In genomic region chr3R:26566816-26567215, dm6 we compare ENCODE assay signal across 1 fruit fly cellular context.
TF ChIP-seq lines count a peak whose summit lies in the region.

No protein-coding gene starts in this region.

TF ChIP-seq in whole organism, embryonic, 481 proteins besides CTCF, POLR2A, EP300 and RAD21 (continued from another document and continues in another):
- TF ChIP-seq CG13424 (tag; optimal IDR thresholded peaks at IDR 0.05; lab: Kevin White, UChicago) (peak; percentile 27), chinmo (GFP tag; IDR thresholded peaks at IDR 0.05; lab: Robert Waterston, UW; ENCODE audit: partially characterized antibody) (peak; percentile 65; the same call in 2 of the 4 replicates), CG7372 (GFP tag; IDR thresholded peaks at IDR 0.05; lab: Robert Waterston, UW) (no peak), fd96Cb (tag; optimal IDR thresholded peaks at IDR 0.05; lab: Kevin White, UChicago) (no peak), dan (GFP tag; IDR thresholded peaks at IDR 0.05; lab: Robert Waterston, UW) (no peak), CG15696 (tag; optimal IDR thresholded peaks at IDR 0.05; lab: Kevin White, UChicago) (no peak), Sox100B (GFP tag; optimal IDR thresholded peaks at IDR 0.05; lab: Kevin White, UChicago) (no peak), ssp (GFP tag; IDR thresholded peaks at IDR 0.05; lab: Robert Waterston, UW) (no peak), CG10959 (GFP tag; IDR thresholded peaks at IDR 0.05; lab: Robert Waterston, UW) (no peak), maf-S (GFP tag; optimal IDR thresholded peaks at IDR 0.05; lab: Kevin White, UChicago) (no peak), Xrp1 (GFP tag; IDR thresholded peaks at IDR 0.05; lab: Robert Waterston, UW) (0 out of 2 replicates have a peak, but pooled peaks have one; percentile 40), CG33557 (GFP tag; optimal IDR thresholded peaks at IDR 0.05; lab: Kevin White, UChicago) (no peak), exex (tag; optimal IDR thresholded peaks at IDR 0.05; lab: Kevin White, UChicago) (peak; percentile 8), bbx (GFP tag; IDR thresholded peaks at IDR 0.05; lab: Robert Waterston, UW; ENCODE audit: partially characterized antibody) (peak; percentile 64), CG16779 (GFP tag; IDR thresholded peaks at IDR 0.05; lab: Robert Waterston, UW) (no peak; the same call in 1 of the 2 replicates), CG16813 (GFP tag; IDR thresholded peaks at IDR 0.05; lab: Robert Waterston, UW; ENCODE audit: partially characterized antibody) (peak; percentile 61), nmo (GFP tag; optimal IDR thresholded peaks at IDR 0.05; lab: Kevin White, UChicago) (no peak), CG8924 (tag; optimal IDR thresholded peaks at IDR 0.05; lab: Kevin White, UChicago) (no peak), CG3281 (GFP tag; optimal IDR thresholded peaks at IDR 0.05; lab: Kevin White, UChicago) (peak; percentile 7), CG18599 (GFP tag; optimal IDR thresholded peaks at IDR 0.05; lab: Kevin White, UChicago) (peak; percentile 31), CG13123 (GFP tag; optimal IDR thresholded peaks at IDR 0.05; lab: Kevin White, UChicago) (no peak), row (GFP tag; IDR thresholded peaks at IDR 0.05; lab: Robert Waterston, UW) (peak; percentile 50; the same call in 2 of the 3 replicates), gce (GFP tag; IDR thresholded peaks at IDR 0.05; lab: Robert Waterston, UW) (peak; percentile 57; the same call in 1 of the 3 replicates), sob (GFP tag; IDR thresholded peaks at IDR 0.05; lab: Robert Waterston, UW) (peak; percentile 60), ro (GFP tag; IDR thresholded peaks at IDR 0.05; lab: Robert Waterston, UW) (no peak), Dll (GFP tag; IDR thresholded peaks at IDR 0.05; lab: Robert Waterston, UW; ENCODE audit: partially characterized antibody) (no peak), MESR4 (GFP tag; optimal IDR thresholded peaks at IDR 0.05; lab: Kevin White, UChicago) (no peak), CG1603 (tag; optimal IDR thresholded peaks at IDR 0.05; lab: Kevin White, UChicago) (peak; percentile 62), Oaz (GFP tag; IDR thresholded peaks at IDR 0.05; lab: Robert Waterston, UW) (no peak), h (optimal IDR thresholded peaks at IDR 0.05; lab: Kevin White, UChicago) (no peak), Bteb2 (GFP tag; optimal IDR thresholded peaks at IDR 0.05; lab: Kevin White, UChicago) (no peak), CG5245 (GFP tag; optimal IDR thresholded peaks at IDR 0.05; lab: Kevin White, UChicago) (no peak), Mad (GFP tag; optimal IDR thresholded peaks at IDR 0.05; lab: Kevin White, UChicago) (peak; percentile 27), Hand (GFP tag; optimal IDR thresholded peaks at IDR 0.05; lab: Kevin White, UChicago) (no peak), Xbp1 (GFP tag; optimal IDR thresholded peaks at IDR 0.05; lab: Kevin White, UChicago) (peak; percentile 22), grn (GFP tag; optimal IDR thresholded peaks at IDR 0.05; lab: Kevin White, UChicago) (no peak), wek (GFP tag; optimal IDR thresholded peaks at IDR 0.05; lab: Kevin White, UChicago) (no peak), eyg (GFP tag; optimal IDR thresholded peaks at IDR 0.05; lab: Kevin White, UChicago) (no peak), CG12236 (GFP tag; optimal IDR thresholded peaks at IDR 0.05; lab: Kevin White, UChicago) (peak; percentile 4), ac (GFP tag; optimal IDR thresholded peaks at IDR 0.05; lab: Kevin White, UChicago) (no peak), CG1233 (GFP tag; optimal IDR thresholded peaks at IDR 0.05; lab: Kevin White, UChicago) (no peak), zfh1 (GFP tag; IDR thresholded peaks at IDR 0.05; lab: Robert Waterston, UW) (no peak; the same call in 2 of the 3 replicates), ems (GFP tag; optimal IDR thresholded peaks at IDR 0.05; lab: Kevin White, UChicago) (no peak), CG12942 (GFP tag; optimal IDR thresholded peaks at IDR 0.05; lab: Kevin White, UChicago) (no peak), CG10366 (GFP tag; IDR thresholded peaks at IDR 0.05; lab: Robert Waterston, UW) (peak; percentile 93), eve (GFP tag; optimal IDR thresholded peaks at IDR 0.05; lab: Kevin White, UChicago) (no peak), CG18764 (GFP tag; optimal IDR thresholded peaks at IDR 0.05; lab: Kevin White, UChicago) (no peak), z (GFP tag; IDR thresholded peaks at IDR 0.05; lab: Robert Waterston, UW) (0 out of 3 replicates have a peak, but pooled peaks have one; percentile 38), ranshi (GFP tag; IDR thresholded peaks at IDR 0.05; lab: Robert Waterston, UW) (0 out of 2 replicates have a peak, but pooled peaks have one; percentile 26), CG3847 (GFP tag; IDR thresholded peaks at IDR 0.05; lab: Robert Waterston, UW) (peak; percentile 48), TFAM (GFP tag; optimal IDR thresholded peaks at IDR 0.05; lab: Kevin White, UChicago) (no peak), ap (GFP tag; IDR thresholded peaks at IDR 0.05; lab: Robert Waterston, UW) (no peak), Hr51 (GFP tag; optimal IDR thresholded peaks at IDR 0.05; lab: Kevin White, UChicago) (peak in 1 of 2 experiments; percentile 1), crol (GFP tag; IDR thresholded peaks at IDR 0.05; lab: Robert Waterston, UW) (no peak), sens-2 (GFP tag; IDR thresholded peaks at IDR 0.05; lab: Robert Waterston, UW) (no peak), Drgx (GFP tag; IDR thresholded peaks at IDR 0.05; lab: Robert Waterston, UW) (no peak), CG6272 (GFP tag; IDR thresholded peaks at IDR 0.05; lab: Robert Waterston, UW) (no peak), Taf1 (GFP tag; IDR thresholded peaks at IDR 0.05; lab: Robert Waterston, UW) (no peak), CG14441 (GFP tag; IDR thresholded peaks at IDR 0.05; lab: Robert Waterston, UW) (no peak; the same call in 1 of the 2 replicates), en (GFP tag; optimal IDR thresholded peaks at IDR 0.05; lab: Kevin White, UChicago) (no peak), Gsc (GFP tag; IDR thresholded peaks at IDR 0.05; lab: Robert Waterston, UW) (no peak), Sry-δ (GFP tag; optimal IDR thresholded peaks at IDR 0.05; lab: Kevin White, UChicago) (peak; percentile 39), CG11093 (GFP tag; IDR thresholded peaks at IDR 0.05; lab: Robert Waterston, UW) (no peak), unpg (GFP tag; optimal IDR thresholded peaks at IDR 0.05; lab: Kevin White, UChicago) (peak; percentile 4), CG4707 (GFP tag; optimal IDR thresholded peaks at IDR 0.05; lab: Kevin White, UChicago) (no peak), CG7928 (GFP tag; optimal IDR thresholded peaks at IDR 0.05; lab: Kevin White, UChicago) (no peak), YL-1 (GFP tag; optimal IDR thresholded peaks at IDR 0.05; lab: Kevin White, UChicago) (no peak), nau (GFP tag; optimal IDR thresholded peaks at IDR 0.05; lab: Kevin White, UChicago) (no peak), ato (GFP tag; IDR thresholded peaks at IDR 0.05; lab: Robert Waterston, UW; ENCODE audit: partially characterized antibody) (no peak), Bdp1 (GFP tag; optimal IDR thresholded peaks at IDR 0.05; lab: Kevin White, UChicago) (no peak), CG11696 (GFP tag; IDR thresholded peaks at IDR 0.05; lab: Robert Waterston, UW) (no peak), caup (GFP tag; optimal IDR thresholded peaks at IDR 0.05; lab: Kevin White, UChicago; ENCODE audit: severe bottlenecking) (no peak), gcm2 (GFP tag; optimal IDR thresholded peaks at IDR 0.05; lab: Kevin White, UChicago) (peak; percentile 44), CG1647 (GFP tag; optimal IDR thresholded peaks at IDR 0.05; lab: Kevin White, UChicago) (no peak), sisA (GFP tag; IDR thresholded peaks at IDR 0.05; lab: Robert Waterston, UW) (no peak), CG17186 (GFP tag; optimal IDR thresholded peaks at IDR 0.05; lab: Kevin White, UChicago) (no peak), bab2 (GFP tag; optimal IDR thresholded peaks at IDR 0.05; lab: Kevin White, UChicago) (no peak), CG12104 (GFP tag; optimal IDR thresholded peaks at IDR 0.05; lab: Kevin White, UChicago) (no peak), Antp (GFP tag; optimal IDR thresholded peaks at IDR 0.05; lab: Kevin White, UChicago) (peak; percentile 64), Nf-YB (GFP tag; optimal IDR thresholded peaks at IDR 0.05; lab: Kevin White, UChicago) (no peak), az2 (GFP tag; optimal IDR thresholded peaks at IDR 0.05; lab: Kevin White, UChicago) (no peak), pzg (GFP tag; optimal IDR thresholded peaks at IDR 0.05; lab: Kevin White, UChicago) (peak; percentile 43), pan (optimal IDR thresholded peaks at IDR 0.05; lab: Kevin White, UChicago) (no peak), pan (GFP tag; optimal IDR thresholded peaks at IDR 0.05 in 1 of 2, IDR thresholded peaks at IDR 0.05 in 1 of 2) (peak in 1 of 2 experiments; percentile 45), CG17328 (GFP tag; IDR thresholded peaks at IDR 0.05; lab: Robert Waterston, UW) (peak; percentile 37; the same call in 1 of the 2 replicates), bowl (GFP tag; IDR thresholded peaks at IDR 0.05; lab: Robert Waterston, UW) (no peak), Doc3 (GFP tag; IDR thresholded peaks at IDR 0.05; lab: Robert Waterston, UW; ENCODE audit: partially characterized antibody) (no peak), Six4 (GFP tag; optimal IDR thresholded peaks at IDR 0.05; lab: Kevin White, UChicago) (peak; percentile 5), crp (GFP tag; optimal IDR thresholded peaks at IDR 0.05; lab: Kevin White, UChicago) (no peak), CG31441 (GFP tag; IDR thresholded peaks at IDR 0.05; lab: Robert Waterston, UW) (no peak), cas (GFP tag; IDR thresholded peaks at IDR 0.05; lab: Robert Waterston, UW) (no peak), rib (GFP tag; IDR thresholded peaks at IDR 0.05; lab: Robert Waterston, UW) (0 out of 2 replicates have a peak, but pooled peaks have one; percentile 35), Blimp-1 (GFP tag; optimal IDR thresholded peaks at IDR 0.05; lab: Kevin White, UChicago) (no peak), Aef1 (GFP tag; IDR thresholded peaks at IDR 0.05; lab: Robert Waterston, UW) (no peak), CG14710 (tag; optimal IDR thresholded peaks at IDR 0.05; lab: Kevin White, UChicago) (peak; percentile 23), dysf (GFP tag; IDR thresholded peaks at IDR 0.05; lab: Robert Waterston, UW) (0 out of 3 replicates have a peak, but pooled peaks have one; percentile 26), CG1602 (GFP tag; optimal IDR thresholded peaks at IDR 0.05; lab: Kevin White, UChicago) (no peak), CG17829 (tag; optimal IDR thresholded peaks at IDR 0.05; lab: Kevin White, UChicago) (no peak), GATAe (GFP tag; conservative IDR thresholded peaks at IDR 0.05; lab: Robert Waterston, UW) (no peak), CG6791 (GFP tag; IDR thresholded peaks at IDR 0.05; lab: Robert Waterston, UW; ENCODE audit: partially characterized antibody) (peak; percentile 68; the same call in 2 of the 3 replicates), Dfd (GFP tag; optimal IDR thresholded peaks at IDR 0.05; lab: Kevin White, UChicago) (no peak), Neu2 (GFP tag; optimal IDR thresholded peaks at IDR 0.05; lab: Kevin White, UChicago; ENCODE audit: borderline replicate concordance) (no peak), CG12071 (GFP tag; optimal IDR thresholded peaks at IDR 0.05; lab: Kevin White, UChicago) (peak; percentile 2), B-H1 (GFP tag; IDR thresholded peaks at IDR 0.05; lab: Robert Waterston, UW) (no peak), Hr39 (optimal IDR thresholded peaks at IDR 0.05; lab: Kevin White, UChicago) (no peak), trem (tag; optimal IDR thresholded peaks at IDR 0.05; lab: Kevin White, UChicago) (no peak), p53 (GFP tag; optimal IDR thresholded peaks at IDR 0.05; lab: Kevin White, UChicago) (peak; percentile 20), oc (tag; optimal IDR thresholded peaks at IDR 0.05; lab: Kevin White, UChicago) (no peak), CG1832 (GFP tag; optimal IDR thresholded peaks at IDR 0.05; lab: Kevin White, UChicago) (no peak), lbe (GFP tag; optimal IDR thresholded peaks at IDR 0.05; lab: Kevin White, UChicago) (no peak), CG12219 (GFP tag; optimal IDR thresholded peaks at IDR 0.05; lab: Kevin White, UChicago) (no peak), CG5180 (GFP tag; optimal IDR thresholded peaks at IDR 0.05; lab: Kevin White, UChicago) (peak; percentile 7), zen (tag; optimal IDR thresholded peaks at IDR 0.05; lab: Kevin White, UChicago) (peak; percentile 2), C15 (GFP tag; IDR thresholded peaks at IDR 0.05; lab: Robert Waterston, UW) (no peak), CG30020 (tag; optimal IDR thresholded peaks at IDR 0.05; lab: Kevin White, UChicago) (no peak), jigr1 (GFP tag; IDR thresholded peaks at IDR 0.05; lab: Robert Waterston, UW) (no peak), hth (optimal IDR thresholded peaks at IDR 0.05; lab: Kevin White, UChicago) (no peak), mirr (GFP tag; optimal IDR thresholded peaks at IDR 0.05; lab: Kevin White, UChicago) (peak; percentile 43), Trl (optimal IDR thresholded peaks at IDR 0.05; lab: Kevin White, UChicago) (no peak), Trl (GFP tag; optimal IDR thresholded peaks at IDR 0.05; lab: Kevin White, UChicago) (peak; percentile 35), CG12659 (GFP tag; optimal IDR thresholded peaks at IDR 0.05; lab: Kevin White, UChicago) (peak; percentile 25), CG4617 (GFP tag; optimal IDR thresholded peaks at IDR 0.05; lab: Kevin White, UChicago; ENCODE audit: borderline replicate concordance) (no peak), CG8944 (GFP tag; optimal IDR thresholded peaks at IDR 0.05; lab: Kevin White, UChicago) (no peak), sc (optimal IDR thresholded peaks at IDR 0.05; lab: Kevin White, UChicago) (no peak), sc (GFP tag; optimal IDR thresholded peaks at IDR 0.05; lab: Kevin White, UChicago) (no peak), CG2875 (GFP tag; optimal IDR thresholded peaks at IDR 0.05; lab: Kevin White, UChicago) (no peak), ken (GFP tag; IDR thresholded peaks at IDR 0.05; lab: Robert Waterston, UW) (no peak), NfI (GFP tag; optimal IDR thresholded peaks at IDR 0.05; lab: Kevin White, UChicago) (peak; percentile 21), Dip2 (GFP tag; IDR thresholded peaks at IDR 0.05; lab: Robert Waterston, UW) (no peak), HHEX (GFP tag; optimal IDR thresholded peaks at IDR 0.05; lab: Kevin White, UChicago) (no peak), CG7357 (GFP tag; IDR thresholded peaks at IDR 0.05; lab: Robert Waterston, UW) (no peak), knrl (GFP tag; IDR thresholded peaks at IDR 0.05; lab: Robert Waterston, UW; ENCODE audit: partially characterized antibody) (peak; percentile 71), Atf6 (GFP tag; IDR thresholded peaks at IDR 0.05; lab: Robert Waterston, UW) (no peak), chif (GFP tag; optimal IDR thresholded peaks at IDR 0.05; lab: Kevin White, UChicago) (peak in 1 of 2 experiments; percentile 5)
